Worm (Caenorhabditis elegans): ENCODE data around the gene bcmo-2.

ce11 chrII:3947404-3947803 is 36.8 kb upstream of the bcmo-2 start:
- no peak for TF ChIP-seq ztf-4 (tag; optimal IDR thresholded peaks at IDR 0.05)
- TF ChIP-seq nhr-77 (tag; optimal IDR thresholded peaks at IDR 0.05): no peak
- no peak for TF ChIP-seq nhr-11 (tag; optimal IDR thresholded peaks at IDR 0.05)
- no peak for TF ChIP-seq egl-27 (tag; optimal IDR thresholded peaks at IDR 0.05)
- no peak for TF ChIP-seq ceh-82 (tag; optimal IDR thresholded peaks at IDR 0.05)
- no peak for TF ChIP-seq fkh-4 (tag; optimal IDR thresholded peaks at IDR 0.05; ENCODE audit: borderline replicate concordance)
- TF ChIP-seq mdl-1 (tag; optimal IDR thresholded peaks at IDR 0.05): no peak
- no peak for TF ChIP-seq lsy-2 (tag; optimal IDR thresholded peaks at IDR 0.05)
- TF ChIP-seq tbx-2 (tag; optimal IDR thresholded peaks at IDR 0.05): no peak
- TF ChIP-seq lin-35 (GFP tag; optimal IDR thresholded peaks at IDR 0.05): no peak
